Worm (Caenorhabditis elegans): Measurements from ENCODE around the gene pph-1.

pph-1 gene

DNA sequence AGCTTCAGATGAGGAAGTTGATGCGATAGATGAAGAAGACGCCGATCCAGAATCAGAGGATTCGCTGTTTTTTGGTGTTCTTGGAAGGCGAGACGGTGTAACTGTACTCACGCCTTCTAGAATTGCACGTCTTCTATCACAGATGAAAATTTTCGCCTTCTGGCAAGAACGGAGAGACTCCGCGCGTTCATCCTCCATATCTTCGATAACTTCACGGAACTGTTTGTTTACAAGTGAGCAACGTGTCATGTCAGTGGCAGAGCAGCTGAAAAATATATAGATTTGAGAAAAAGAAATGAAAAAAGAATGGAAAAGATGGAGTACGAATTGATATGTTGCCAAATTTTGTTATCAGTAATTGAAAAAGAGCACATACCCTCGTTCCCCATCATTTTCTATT is 12.3 kb downstream of the pph-1 start:
- 0 out of 2 replicates have a peak, but pooled peaks have one; percentile 15 for TF ChIP-seq cebp-2 (GFP tag; IDR thresholded peaks at IDR 0.05)
- TF ChIP-seq nfyb-1 (GFP tag; IDR thresholded peaks at IDR 0.05): peak; percentile 48; the same call in 1 of the 2 replicates
- TF ChIP-seq madf-6 (GFP tag; IDR thresholded peaks at IDR 0.05): no peak
- TF ChIP-seq nhr-80 (tag; optimal IDR thresholded peaks at IDR 0.05): peak; percentile 24
- TF ChIP-seq nhr-120 (GFP tag; IDR thresholded peaks at IDR 0.05): 0 out of 2 replicates have a peak, but pooled peaks have one; percentile 39
- TF ChIP-seq lag-1 (GFP tag; IDR thresholded peaks at IDR 0.05): 0 out of 2 replicates have a peak, but pooled peaks have one; percentile 67
- TF ChIP-seq die-1 (tag; optimal IDR thresholded peaks at IDR 0.05): no peak
- no peak for TF ChIP-seq F57C9.4 (tag; optimal IDR thresholded peaks at IDR 0.05)
- peak; percentile 9; the same call in 1 of the 2 replicates for TF ChIP-seq Y56A3A.18 (GFP tag; IDR thresholded peaks at IDR 0.05)
- TF ChIP-seq chd-7 (tag; optimal IDR thresholded peaks at IDR 0.05): no peak

DNA sequence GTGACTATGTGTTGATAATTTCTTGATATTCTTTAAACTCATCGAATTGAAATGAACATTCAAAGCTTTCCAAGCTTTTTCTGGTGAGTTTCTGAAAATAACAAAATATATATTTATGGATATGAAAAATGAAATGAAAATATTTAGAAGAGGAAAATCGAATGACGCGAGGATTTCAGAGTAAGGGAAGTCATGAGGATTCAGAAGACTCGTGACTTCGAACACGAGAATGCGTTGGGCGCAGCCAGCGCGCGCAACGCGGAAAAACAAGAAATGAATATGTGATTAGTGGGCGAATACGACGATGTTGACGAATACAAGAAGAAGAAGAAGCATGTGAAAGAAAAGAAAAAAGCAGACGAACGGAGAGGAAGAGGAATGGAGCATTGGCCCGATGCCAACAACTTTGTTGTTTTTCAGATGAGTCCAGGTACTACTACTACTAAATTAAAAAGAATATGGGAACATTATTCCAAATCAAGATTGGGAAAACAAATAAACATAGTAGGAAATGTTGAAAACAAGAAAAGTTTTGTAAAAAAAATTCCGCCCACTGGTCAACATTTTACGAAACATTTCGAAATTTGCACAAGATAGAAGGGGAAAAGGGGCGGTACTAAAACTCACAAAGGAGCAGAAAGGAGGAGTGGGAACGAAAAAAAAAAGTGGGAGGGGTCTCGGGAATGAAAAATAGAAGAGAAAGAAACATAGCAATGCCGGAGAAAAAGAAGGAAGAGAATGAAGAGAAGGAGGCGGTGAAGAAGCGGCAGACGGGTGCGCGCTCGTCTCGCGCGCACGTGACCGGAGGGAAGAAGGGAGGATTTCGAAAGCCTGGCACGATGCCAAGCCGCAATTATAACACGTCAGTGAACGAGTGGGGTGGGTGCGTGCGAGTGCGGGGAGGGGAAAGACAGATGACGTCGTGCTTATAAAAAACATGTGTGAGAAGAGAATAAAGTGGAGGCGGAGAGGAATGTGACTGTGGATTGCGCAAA is 13.1 kb downstream of the pph-1 start:
- TF ChIP-seq zim-3 (tag; optimal IDR thresholded peaks at IDR 0.05) (peak; percentile 33), F10E7.11 (tag; optimal IDR thresholded peaks at IDR 0.05) (peak; percentile 57), gei-17 (GFP tag; optimal IDR thresholded peaks at IDR 0.05) (peak; percentile 74), cebp-1 (GFP tag; IDR thresholded peaks at IDR 0.05) (peak; percentile 96), cebp-1 (tag; optimal IDR thresholded peaks at IDR 0.05) (peak; percentile 99), F49E8.2 (tag; optimal IDR thresholded peaks at IDR 0.05; ENCODE audit: insufficient read depth) (no peak), ceh-27 (GFP tag; optimal IDR thresholded peaks at IDR 0.05) (peak; percentile 95), F37B4.10 (GFP tag; IDR thresholded peaks at IDR 0.05) (0 out of 2 replicates have a peak, but pooled peaks have one; percentile 10), nhr-27 (tag; optimal IDR thresholded peaks at IDR 0.05) (no peak), somi-1 (GFP tag; optimal IDR thresholded peaks at IDR 0.05) (peak; percentile 96), akir-1 (GFP tag; optimal IDR thresholded peaks at IDR 0.05) (no peak), nhr-80 (tag; optimal IDR thresholded peaks at IDR 0.05) (peak; percentile 3), rcor-1 (GFP tag; IDR thresholded peaks at IDR 0.05) (peak; percentile 67), cebp-2 (GFP tag; IDR thresholded peaks at IDR 0.05) (no peak), lin-35 (GFP tag; optimal IDR thresholded peaks at IDR 0.05) (peak in 1 of 3 experiments; percentile 85), atf-7 (tag; optimal IDR thresholded peaks at IDR 0.05) (peak; percentile 92), repo-1 (tag; optimal IDR thresholded peaks at IDR 0.05) (peak; percentile 5), chd-7 (tag; optimal IDR thresholded peaks at IDR 0.05) (peak; percentile 94), D2030.7 (GFP tag; IDR thresholded peaks at IDR 0.05) (no peak), B0019.2 (GFP tag; conservative IDR thresholded peaks at IDR 0.05) (no peak), lin-26 (GFP tag; IDR thresholded peaks at IDR 0.05) (peak; percentile 80; the same call in 1 of the 2 replicates), pbrm-1 (GFP tag; IDR thresholded peaks at IDR 0.05) (peak; percentile 82), ztf-28 (GFP tag; IDR thresholded peaks at IDR 0.05) (no peak), lin-54 (GFP tag; optimal IDR thresholded peaks at IDR 0.05) (peak; percentile 30), unc-62 (GFP tag; optimal IDR thresholded peaks at IDR 0.05) (peak; percentile 68), ztf-22 (GFP tag; optimal IDR thresholded peaks at IDR 0.05) (peak; percentile 92), dox-1 (GFP tag; IDR thresholded peaks at IDR 0.05) (peak; percentile 86), F52B5.7 (tag; optimal IDR thresholded peaks at IDR 0.05) (peak; percentile 83), ztf-26 (tag; optimal IDR thresholded peaks at IDR 0.05) (peak; percentile 82), attf-5 (GFP tag; optimal IDR thresholded peaks at IDR 0.05) (peak; percentile 78), nfyb-1 (GFP tag; IDR thresholded peaks at IDR 0.05) (peak; percentile 91), ztf-3 (GFP tag; optimal IDR thresholded peaks at IDR 0.05) (peak; percentile 70), egl-44 (GFP tag; IDR thresholded peaks at IDR 0.05) (peak; percentile 74; the same call in 1 of the 2 replicates), ztf-6 (GFP tag; IDR thresholded peaks at IDR 0.05) (peak; percentile 74; the same call in 1 of the 2 replicates), zfh-2 (GFP tag; conservative IDR thresholded peaks at IDR 0.05) (peak; percentile 100), sptf-2 (GFP tag; optimal IDR thresholded peaks at IDR 0.05) (no peak), snpc-4 (GFP tag; optimal IDR thresholded peaks at IDR 0.05) (peak; percentile 83), snpc-4 (tag; optimal IDR thresholded peaks at IDR 0.05) (peak; percentile 83 to 86 (median 84))
